Worm (Caenorhabditis elegans) whole organism, young adult: ENCODE measurements around the gene C44C10.10.
A peak's percentile ranks its signal among the peaks of the same experiment; 100 is the strongest.

Source experiments
- B0035.1 ChIP-seq: sonication (generic microtip); optimal IDR thresholded peaks from 2 replicates; lab custom pipeline; 2016; ENCODE audit warnings: missing genetic modification characterization, mild to moderate bottlenecking, missing compliant biosample characterization, missing genotype, missing genetic modification reagents
- B0261.1 ChIP-seq: sonication (generic microtip); optimal IDR thresholded peaks from 2 replicates; lab custom pipeline; 2016; ENCODE audit warnings: mild to moderate bottlenecking, missing genetic modification characterization, moderate library complexity, missing compliant biosample characterization
- B0336.3 ChIP-seq: fragments of 200-800 bp; sonication (Bioruptor generic); IDR thresholded peaks from 2 replicates; pipeline ENCODE4 v1.3.6; 2022; ENCODE audit warnings: missing genetic modification characterization, missing compliant biosample characterization
- C06A6.2 ChIP-seq: fragments of 200-800 bp; sonication (Bioruptor generic); conservative IDR thresholded peaks from 2 replicates; pipeline ENCODE4 v1.3.6; 2022; ENCODE audit warnings: missing genetic modification characterization, missing compliant biosample characterization
- F37B4.10 ChIP-seq: fragments of 200-800 bp; sonication (Bioruptor generic); IDR thresholded peaks from 2 replicates; pipeline ENCODE4 v1.3.6; 2022; ENCODE audit warnings: missing genetic modification characterization, missing compliant biosample characterization
- F49E8.2 ChIP-seq: sonication (generic microtip); optimal IDR thresholded peaks from 3 replicates; lab custom pipeline; 2017; ENCODE audit warnings: missing genetic modification characterization, mild to moderate bottlenecking, missing compliant biosample characterization, antibody characterized with exemption, moderate library complexity; ENCODE audit not compliant: insufficient read depth
- K11D2.4 ChIP-seq: fragments of 200-800 bp; sonication (Bioruptor generic); IDR thresholded peaks from 2 replicates; pipeline ENCODE4 v1.3.6; 2022; ENCODE audit warnings: missing genetic modification reagents, missing genetic modification characterization, missing compliant biosample characterization
- Y79H2A.3 ChIP-seq: fragments of 200-800 bp; sonication (Bioruptor generic); conservative IDR thresholded peaks from 2 replicates; pipeline ENCODE4 v1.3.6; 2022; ENCODE audit warnings: missing genetic modification reagents, missing genetic modification characterization, missing compliant biosample characterization
- Y95B8A.8 ChIP-seq: fragments of 200-800 bp; sonication (Bioruptor generic); IDR thresholded peaks from 2 replicates; pipeline ENCODE4 v1.3.6; 2022; ENCODE audit warnings: missing genetic modification reagents, missing genetic modification characterization, missing compliant biosample characterization
- aptf-2 ChIP-seq: fragments of 200-800 bp; sonication (Bioruptor generic); conservative IDR thresholded peaks from 2 replicates; pipeline ENCODE4 v1.3.6; 2022; ENCODE audit warnings: missing genetic modification reagents, missing genetic modification characterization, missing compliant biosample characterization
- atf-7 ChIP-seq: sonication (generic microtip); optimal IDR thresholded peaks from 2 replicates; lab custom pipeline; 2017; ENCODE audit warnings: mild to moderate bottlenecking, missing genetic modification characterization, missing compliant biosample characterization
- attf-5 ChIP-seq: fragments of 200-800 bp; sonication (Bioruptor generic); optimal IDR thresholded peaks from 2 replicates; lab custom pipeline; 2018; ENCODE audit warnings: mild to moderate bottlenecking, missing genetic modification characterization, missing compliant biosample characterization
- bed-2 ChIP-seq: fragments of 200-800 bp; sonication (Bioruptor generic); IDR thresholded peaks from 2 replicates; pipeline ENCODE4 v1.3.6; 2022; ENCODE audit warnings: missing genetic modification reagents, missing genetic modification characterization, missing compliant biosample characterization
- cebp-1 ChIP-seq, 2 experiments: fragments of 200-800 bp in 1 of 2; sonication (Bioruptor generic) in 1 of 2; sonication (generic microtip) in 1 of 2; IDR thresholded peaks in 1 of 2; optimal IDR thresholded peaks in 1 of 2; 2 replicates each; pipeline versions ENCODE4 v1.3.6 to Lab custom; 2017 to 2022; ENCODE audit warnings: missing compliant biosample characterization in 2 of 2, missing genetic modification characterization in 2 of 2, mild to moderate bottlenecking in 1 of 2, missing genetic modification reagents in 1 of 2, moderate library complexity in 1 of 2
- dpff-1 ChIP-seq: sonication (generic microtip); optimal IDR thresholded peaks from 2 replicates; lab custom pipeline; 2017; ENCODE audit warnings: mild to moderate bottlenecking, missing genetic modification characterization, missing compliant biosample characterization
- gei-17 ChIP-seq: fragments of 200-800 bp; sonication (Bioruptor generic); optimal IDR thresholded peaks from 2 replicates; lab custom pipeline; 2018; ENCODE audit warnings: mild to moderate bottlenecking, missing genetic modification characterization, missing compliant biosample characterization
- lin-40 ChIP-seq: sonication (generic microtip); optimal IDR thresholded peaks from 2 replicates; lab custom pipeline; 2016; ENCODE audit warnings: missing genetic modification characterization, mild to moderate bottlenecking, missing compliant biosample characterization, missing genotype, missing genetic modification reagents
- lsl-1 ChIP-seq: fragments of 200-800 bp; sonication (Bioruptor generic); optimal IDR thresholded peaks from 2 replicates; lab custom pipeline; 2018; ENCODE audit warnings: mild to moderate bottlenecking, missing genetic modification characterization, moderate library complexity, missing compliant biosample characterization
- madf-10 ChIP-seq: sonication (generic microtip); optimal IDR thresholded peaks from 2 replicates; lab custom pipeline; 2016; ENCODE audit warnings: mild to moderate bottlenecking, missing genetic modification characterization, missing compliant biosample characterization
- madf-6 ChIP-seq: fragments of 200-800 bp; sonication (Bioruptor generic); IDR thresholded peaks from 2 replicates; pipeline ENCODE4 v1.3.6; 2022; ENCODE audit warnings: missing genetic modification reagents, missing genetic modification characterization, missing compliant biosample characterization
- mxl-1 ChIP-seq: sonication (generic microtip); optimal IDR thresholded peaks from 2 replicates; lab custom pipeline; 2016; ENCODE audit warnings: missing genetic modification characterization, missing compliant biosample characterization
- nhr-27 ChIP-seq: fragments of 200-800 bp; sonication (Bioruptor generic); optimal IDR thresholded peaks from 2 replicates; lab custom pipeline; 2018; ENCODE audit warnings: mild to moderate bottlenecking, missing genetic modification characterization, moderate library complexity, missing compliant biosample characterization
- nhr-80 ChIP-seq: sonication (generic microtip); optimal IDR thresholded peaks from 2 replicates; lab custom pipeline; 2016; ENCODE audit warnings: missing genetic modification characterization, missing compliant biosample characterization
- pha-4 ChIP-seq: fragments of 150-350 bp; sonication (generic microtip); optimal IDR thresholded peaks from 2 replicates; lab custom pipeline; 2014; ENCODE audit warnings: missing biosample characterization, missing genetic modification reagents, missing genetic modification characterization
- sdz-38 ChIP-seq: sonication (generic microtip); optimal IDR thresholded peaks from 2 replicates; lab custom pipeline; 2016; ENCODE audit warnings: missing genotype, missing genetic modification characterization, missing compliant biosample characterization
- snpc-3.4 ChIP-seq: sonication (generic microtip); optimal IDR thresholded peaks from 2 replicates; lab custom pipeline; 2017; ENCODE audit warnings: missing genetic modification characterization, mild to moderate bottlenecking, missing compliant biosample characterization, antibody characterized with exemption, moderate library complexity, missing genotype, missing genetic modification reagents
- sptf-2 ChIP-seq: fragments of 200-800 bp; sonication (Bioruptor generic); optimal IDR thresholded peaks from 2 replicates; lab custom pipeline; 2018; ENCODE audit warnings: mild to moderate bottlenecking, missing genetic modification characterization, missing compliant biosample characterization
- tlf-1 ChIP-seq: fragments of 200-800 bp; sonication (Bioruptor generic); optimal IDR thresholded peaks from 2 replicates; lab custom pipeline; 2018; ENCODE audit warnings: mild to moderate bottlenecking, missing genetic modification characterization, missing compliant biosample characterization
- unc-130 ChIP-seq: sonication (generic microtip); optimal IDR thresholded peaks from 2 replicates; lab custom pipeline; 2016; ENCODE audit warnings: missing genetic modification reagents, missing genetic modification characterization, missing compliant biosample characterization
- zfh-2 ChIP-seq: fragments of 200-800 bp; sonication (Bioruptor generic); conservative IDR thresholded peaks from 2 replicates; pipeline ENCODE4 v1.3.6; 2022; ENCODE audit warnings: missing genetic modification reagents, missing genetic modification characterization, missing compliant biosample characterization
- ztf-25 ChIP-seq: fragments of 200-800 bp; sonication (Bioruptor generic); IDR thresholded peaks from 2 replicates; pipeline ENCODE4 v1.3.6; 2022; ENCODE audit warnings: missing genetic modification reagents, missing genetic modification characterization, missing compliant biosample characterization
- ztf-28 ChIP-seq: fragments of 200-800 bp; sonication (Bioruptor generic); IDR thresholded peaks from 2 replicates; pipeline ENCODE4 v1.3.6; 2022; ENCODE audit warnings: missing genetic modification reagents, missing genetic modification characterization, missing compliant biosample characterization

Gene C44C10.10

DNA sequence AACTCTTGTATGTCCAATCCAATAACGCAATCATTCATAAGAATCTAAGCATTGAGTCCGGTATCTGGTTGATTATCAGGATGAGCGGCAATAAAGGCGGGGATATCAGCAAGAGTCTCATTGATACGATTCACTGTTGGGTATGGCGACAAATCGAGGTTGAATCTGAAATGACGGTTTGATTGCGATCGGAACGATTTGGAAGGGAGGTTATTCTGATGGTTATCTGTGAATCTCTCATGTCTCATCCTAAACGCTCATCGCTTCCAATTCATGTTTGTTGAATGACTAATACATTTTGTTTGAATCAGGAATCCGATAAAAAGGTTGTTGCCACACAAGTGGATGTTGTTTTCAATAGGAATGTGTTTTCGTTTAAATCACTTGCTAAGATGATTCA is 36.3 kb downstream of the C44C10.10 start:
- TF ChIP-seq sptf-2 (GFP tag; lab: Kevin White, UChicago), result no peak
- TF ChIP-seq, all 124 proteins: peak for 0

ce11 chrX:11727761-11728160 is 37.6 kb downstream of the C44C10.10 start, which contains the start of the genes gst-42 and D1053.2:
Gene gst-42, minus strand, starts transcription at chrX:11727936.
Gene D1053.2, plus strand, starts transcription at chrX:11728151.
- peak; percentile 23 for TF ChIP-seq lin-40
- TF ChIP-seq nhr-80 (tag; lab: Kevin White, UChicago), result peak; percentile 92
- TF ChIP-seq cebp-1 (GFP tag; IDR thresholded peaks at IDR 0.05; lab: Robert Waterston, UW), result no peak
- TF ChIP-seq cebp-1 (tag; optimal IDR thresholded peaks at IDR 0.05; lab: Kevin White, UChicago), result peak; percentile 10
- no peak for TF ChIP-seq madf-10 (tag; lab: Kevin White, UChicago)
- peak; percentile 49 for TF ChIP-seq atf-7 (tag; lab: Kevin White, UChicago)
- no peak for TF ChIP-seq nhr-27 (tag; lab: Kevin White, UChicago)
- no peak for TF ChIP-seq zfh-2 (GFP tag; lab: Robert Waterston, UW)
- TF ChIP-seq B0336.3 (GFP tag; lab: Robert Waterston, UW), result 0 out of 2 replicates have a peak, but pooled peaks have one; percentile 16
- TF ChIP-seq pha-4 (tag; lab: Kevin White, UChicago), result peak; percentile 77

DNA sequence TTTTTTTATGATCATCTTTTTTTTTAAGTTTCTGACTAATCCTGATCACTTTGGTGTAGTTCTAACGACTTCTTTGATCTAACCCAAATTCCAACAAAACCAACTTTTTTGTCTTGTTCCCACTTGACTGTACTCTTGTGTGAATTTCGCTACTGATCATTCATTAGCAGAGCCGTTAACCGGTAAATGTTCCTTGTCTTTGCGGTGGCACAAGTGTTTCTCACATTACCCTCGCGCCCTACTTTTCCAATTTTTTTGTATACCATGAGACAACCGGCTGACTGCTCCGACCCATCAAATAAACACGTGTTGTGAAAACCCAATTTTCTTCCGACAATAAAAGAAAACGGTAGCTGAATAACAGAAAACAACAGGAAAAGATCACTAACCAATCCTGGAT is 42.6 kb downstream of the C44C10.10 start:
- TF ChIP-seq snpc-3.4 (tag; lab: Kevin White, UChicago) (no peak), unc-130 (GFP tag; lab: Kevin White, UChicago) (no peak), madf-6 (GFP tag; lab: Robert Waterston, UW) (no peak), Y79H2A.3 (GFP tag; lab: Robert Waterston, UW) (no peak), F37B4.10 (GFP tag; lab: Robert Waterston, UW) (no peak), B0035.1 (tag; lab: Kevin White, UChicago) (no peak), F49E8.2 (tag; lab: Kevin White, UChicago) (no peak), ztf-25 (GFP tag; lab: Robert Waterston, UW) (no peak), gei-17 (GFP tag; lab: Kevin White, UChicago) (no peak)

DNA sequence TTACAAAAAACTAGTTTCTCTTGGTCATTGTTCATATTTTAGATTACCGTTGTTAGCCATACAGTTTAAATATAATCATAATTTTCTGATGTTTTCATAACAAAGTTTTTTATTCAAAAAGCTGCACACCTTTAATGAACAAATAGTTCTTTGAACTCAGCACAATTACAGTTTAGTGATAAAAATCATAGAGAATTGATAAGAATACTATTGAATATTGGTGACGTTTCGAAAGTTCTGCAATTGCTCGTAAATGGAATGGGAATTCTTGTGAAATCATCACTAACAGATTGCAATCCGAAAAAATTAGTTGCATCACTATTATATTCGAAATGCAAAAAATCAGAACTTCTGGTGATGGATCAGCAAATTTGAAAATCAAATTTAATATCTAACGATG is 44.0 kb downstream of the C44C10.10 start:
- TF ChIP-seq nhr-80 (tag; lab: Kevin White, UChicago) (peak; percentile 4), B0261.1 (tag; lab: Kevin White, UChicago) (no peak), sdz-38 (no peak), snpc-3.4 (tag; lab: Kevin White, UChicago) (no peak)

DNA sequence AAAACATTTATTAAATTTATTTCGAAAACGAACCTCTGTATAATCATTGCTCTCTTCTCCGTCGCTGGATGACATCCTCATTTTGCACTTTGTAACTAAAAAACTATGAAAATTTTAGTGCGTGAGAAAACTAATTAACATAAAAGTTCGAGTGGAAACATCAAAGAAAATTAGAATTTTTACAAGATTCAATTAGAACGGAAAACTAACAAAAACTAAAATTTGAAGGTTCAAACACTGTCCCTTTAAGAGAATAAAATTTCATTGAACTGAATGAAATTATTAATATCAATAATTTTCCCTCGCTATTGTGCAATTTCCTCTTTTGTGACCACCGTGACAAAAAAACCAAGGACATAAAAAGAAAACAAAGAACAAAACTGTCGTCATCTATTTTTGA is 46.9 kb downstream of the C44C10.10 start, which contains the start of gene D1053.3:
TSS of gene D1053.3 (minus strand) at position 101 of the 400 bp plus-strand sequence.
- TF ChIP-seq tlf-1 (GFP tag; lab: Kevin White, UChicago) (no peak), madf-6 (GFP tag; lab: Robert Waterston, UW) (no peak), Y95B8A.8 (GFP tag; lab: Robert Waterston, UW) (no peak), dpff-1 (no peak), nhr-27 (tag; lab: Kevin White, UChicago) (no peak), C06A6.2 (GFP tag; lab: Robert Waterston, UW) (no peak), mxl-1 (tag; lab: Kevin White, UChicago) (no peak), B0035.1 (tag; lab: Kevin White, UChicago) (no peak), attf-5 (GFP tag; lab: Kevin White, UChicago) (no peak)

DNA sequence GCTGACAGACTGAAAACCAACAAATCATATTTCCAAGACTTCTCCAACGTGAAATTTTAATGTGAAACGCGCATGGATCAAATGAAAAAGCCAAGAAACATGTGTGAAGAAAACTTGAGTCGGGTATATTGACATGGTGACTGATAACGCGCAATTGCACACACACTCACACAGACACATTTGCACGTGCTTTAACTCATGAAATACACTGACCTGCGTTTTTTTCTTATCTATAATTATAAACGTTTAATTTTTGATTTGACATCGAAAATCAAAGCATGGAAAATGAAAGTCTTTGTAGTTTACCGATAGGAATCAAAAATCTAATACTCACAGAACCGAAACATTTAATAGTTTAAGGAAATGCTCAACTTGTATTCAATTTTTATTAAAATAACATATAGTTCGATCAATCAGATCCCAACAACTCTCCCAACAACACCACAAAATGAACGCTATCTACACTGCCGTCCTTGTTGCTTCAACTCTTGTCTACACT is 48.5 kb downstream of the C44C10.10 start, which contains the start of gene nspa-9:
TSS of gene nspa-9 (plus strand) at position 449 of the 499 bp plus-strand sequence.
- TF ChIP-seq atf-7 (tag; lab: Kevin White, UChicago) (peak; percentile 9), ztf-28 (GFP tag; lab: Robert Waterston, UW) (no peak), B0336.3 (GFP tag; lab: Robert Waterston, UW) (no peak), pha-4 (tag; lab: Kevin White, UChicago) (peak; percentile 38), K11D2.4 (no peak), Y79H2A.3 (GFP tag; lab: Robert Waterston, UW) (no peak), unc-130 (GFP tag; lab: Kevin White, UChicago) (no peak), dpff-1 (no peak), lsl-1 (GFP tag; lab: Kevin White, UChicago) (no peak), aptf-2 (GFP tag; lab: Robert Waterston, UW) (no peak), nhr-80 (tag; lab: Kevin White, UChicago) (peak; percentile 86), bed-2 (no peak)
